Worm (Caenorhabditis elegans) whole organism, mixed stage, embryonic: ENCODE data around the gene fbxb-119.

Source experiments
- ceh-83 ChIP-seq: fragments of 200-800 bp; sonication (Bioruptor generic); optimal IDR thresholded peaks from 2 replicates; lab custom pipeline; 2018; ENCODE audit warnings: mild to moderate bottlenecking, missing genetic modification characterization, missing compliant biosample characterization
- drap-1 ChIP-seq: fragments of 200-800 bp; sonication (Bioruptor generic); optimal IDR thresholded peaks from 3 replicates; lab custom pipeline; 2018; ENCODE audit warnings: mild to moderate bottlenecking, missing genetic modification characterization, missing compliant biosample characterization
- elt-3 ChIP-seq: fragments of 150-350 bp; optimal IDR thresholded peaks from 2 replicates; lab custom pipeline; 2014; ENCODE audit warnings: missing biosample characterization, missing genetic modification characterization
- lin-13 ChIP-seq: fragments of 150-350 bp; optimal IDR thresholded peaks from 2 replicates; lab custom pipeline; 2014; ENCODE audit warnings: missing biosample characterization, missing genetic modification characterization
- lin-32 ChIP-seq: fragments of 200-800 bp; sonication (Bioruptor generic); optimal IDR thresholded peaks from 2 replicates; lab custom pipeline; 2018; ENCODE audit warnings: mild to moderate bottlenecking, missing genetic modification characterization, missing compliant biosample characterization
- nhr-76 ChIP-seq: sonication (generic microtip); optimal IDR thresholded peaks from 2 replicates; lab custom pipeline; 2017; ENCODE audit warnings: missing biosample characterization, missing genetic modification characterization
- pha-4 ChIP-seq: fragments of 150-350 bp; optimal IDR thresholded peaks from 2 replicates; lab custom pipeline; 2018; ENCODE audit warnings: missing biosample characterization, missing genetic modification reagents, missing genetic modification characterization
- snpc-4 ChIP-seq: fragments of 150-350 bp; optimal IDR thresholded peaks from 2 replicates; lab custom pipeline; 2014; ENCODE audit warnings: missing biosample characterization, missing genetic modification characterization
- unc-39 ChIP-seq: fragments of 150-350 bp; optimal IDR thresholded peaks from 2 replicates; lab custom pipeline; 2014; ENCODE audit warnings: missing biosample characterization, missing genetic modification characterization
- unc-62 ChIP-seq: fragments of 150-350 bp; optimal IDR thresholded peaks from 2 replicates; lab custom pipeline; 2014; ENCODE audit warnings: missing biosample characterization, missing genetic modification reagents, missing genetic modification characterization

- TF ChIP-seq unc-62 (no peak), snpc-4 (no peak), unc-39 (tag; lab: Kevin White, UChicago) (no peak), nhr-76 (tag; lab: Kevin White, UChicago) (no peak), ceh-83 (GFP tag; lab: Kevin White, UChicago) (no peak), elt-3 (tag; lab: Kevin White, UChicago) (no peak), pha-4 (tag; lab: Kevin White, UChicago) (no peak), lin-13 (tag; lab: Kevin White, UChicago) (no peak), lin-32 (GFP tag; lab: Kevin White, UChicago) (no peak), drap-1 (GFP tag; lab: Kevin White, UChicago) (no peak)
Observed at ce11 chrV:18368322-18368721, 49.9 kb downstream of the fbxb-119 start, which contains the start of gene C08E8.6.
